Fruit fly (Drosophila melanogaster) whole organism, embryonic: ENCODE measurements around the gene CG13720.

Experiments used
- Xrp1 ChIP-seq: fragments of 200-800 bp; sonication (Bioruptor generic); IDR thresholded peaks from 2 replicates; pipeline ENCODE4 v1.3.6; 2022; ENCODE audit warnings: missing biosample characterization, missing genetic modification characterization
- vfl ChIP-seq: fragments of 200-800 bp; sonication (Bioruptor generic); optimal IDR thresholded peaks from 2 replicates; lab custom pipeline; 2016; ENCODE audit warnings: missing biosample characterization, missing genetic modification characterization

DNA sequence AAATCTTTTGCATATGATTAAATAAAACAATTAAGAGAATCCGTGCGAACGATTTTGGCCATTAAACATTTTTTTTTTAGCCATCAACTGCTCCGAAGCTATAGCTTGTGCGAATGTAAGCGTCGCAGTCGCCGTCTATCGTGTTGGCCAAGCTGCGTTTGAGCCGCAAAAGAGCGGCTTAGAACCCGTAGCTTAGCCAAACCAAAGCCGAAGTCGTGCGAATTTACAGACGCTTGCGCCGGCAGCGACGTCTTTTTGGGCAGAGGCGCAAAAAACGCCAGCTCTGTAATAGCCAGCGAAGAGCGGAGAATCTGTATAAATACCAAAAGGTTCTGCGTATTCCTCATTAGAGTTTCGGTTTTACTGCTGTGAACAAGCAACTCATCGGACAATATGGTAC, 20.4 kb downstream of the CG13720 start, which contains the start of gene CG7465:
- TF ChIP-seq Xrp1 (GFP tag; lab: Robert Waterston, UW), result no peak
- no peak for TF ChIP-seq vfl (GFP tag; lab: Kevin White, UChicago)
